Fruit fly (Drosophila melanogaster) whole organism, adult: ENCODE data around the gene CHMP2B.

Source experiments
- CG11617 ChIP-seq: fragments of 200-800 bp; sonication (Bioruptor generic); optimal IDR thresholded peaks from 2 replicates; lab custom pipeline; 2017; ENCODE audit warnings: mild to moderate bottlenecking, missing biosample characterization, missing genetic modification reagents, missing genetic modification characterization
- CG12768 ChIP-seq: fragments of 200-800 bp; sonication (Bioruptor generic); optimal IDR thresholded peaks from 2 replicates; lab custom pipeline; 2017; ENCODE audit warnings: missing biosample characterization, missing genetic modification characterization, mild to moderate bottlenecking, moderate library complexity, missing genetic modification reagents
- CG14711 ChIP-seq: fragments of 200-800 bp; sonication (Bioruptor generic); optimal IDR thresholded peaks from 2 replicates; lab custom pipeline; 2018; ENCODE audit warnings: missing biosample characterization, mild to moderate bottlenecking, missing genetic modification characterization, moderate library complexity
- CG1620 ChIP-seq: fragments of 200-800 bp; sonication (Bioruptor generic); optimal IDR thresholded peaks from 2 replicates; lab custom pipeline; 2016; ENCODE audit warnings: missing biosample characterization, missing genetic modification characterization
- CG33017 ChIP-seq: fragments of 200-800 bp; sonication (Bioruptor generic); optimal IDR thresholded peaks from 2 replicates; lab custom pipeline; 2018; ENCODE audit warnings: missing biosample characterization, mild to moderate bottlenecking, missing genetic modification characterization, moderate library complexity
- CG5204 ChIP-seq: fragments of 200-800 bp; sonication (Bioruptor generic); optimal IDR thresholded peaks from 2 replicates; lab custom pipeline; 2016; ENCODE audit warnings: missing biosample characterization, missing genetic modification characterization
- CG7045 ChIP-seq: fragments of 200-800 bp; sonication (Bioruptor generic); optimal IDR thresholded peaks from 2 replicates; lab custom pipeline; 2017; ENCODE audit warnings: missing biosample characterization, mild to moderate bottlenecking, missing genetic modification characterization
- CG7101 ChIP-seq: fragments of 200-800 bp; sonication (Bioruptor generic); optimal IDR thresholded peaks from 2 replicates; lab custom pipeline; 2018; ENCODE audit warnings: missing biosample characterization, mild to moderate bottlenecking, missing genetic modification characterization, moderate library complexity
- Clk ChIP-seq: fragments of 200-800 bp; sonication (Bioruptor generic); optimal IDR thresholded peaks from 2 replicates; lab custom pipeline; 2017; ENCODE audit warnings: missing biosample characterization, missing genetic modification characterization
- Crg-1 ChIP-seq: fragments of 200-800 bp; sonication (Bioruptor generic); optimal IDR thresholded peaks from 2 replicates; lab custom pipeline; 2016; ENCODE audit warnings: missing biosample characterization, missing genetic modification characterization
- Hr96 ChIP-seq: fragments of 200-800 bp; sonication (Bioruptor generic); optimal IDR thresholded peaks from 2 replicates; lab custom pipeline; 2016; ENCODE audit warnings: missing biosample characterization, missing genetic modification characterization
- Mnt ChIP-seq: fragments of 200-800 bp; sonication (Bioruptor generic); optimal IDR thresholded peaks from 2 replicates; lab custom pipeline; 2016; ENCODE audit warnings: missing biosample characterization, mild to moderate bottlenecking, missing genetic modification characterization
- bab1 ChIP-seq: fragments of 200-800 bp; sonication (Bioruptor generic); optimal IDR thresholded peaks from 3 replicates; lab custom pipeline; 2019; ENCODE audit warnings: missing biosample characterization, mild to moderate bottlenecking, missing genetic modification characterization, moderate library complexity
- cic ChIP-seq: fragments of 200-800 bp; sonication (Bioruptor generic); optimal IDR thresholded peaks from 2 replicates; lab custom pipeline; 2017; ENCODE audit warnings: missing biosample characterization, mild to moderate bottlenecking, missing genetic modification characterization, moderate library complexity
- cnc ChIP-seq, 2 experiments: fragments of >200 bp; optimal IDR thresholded peaks; 2 replicates each; lab custom pipeline; 2017
- kay ChIP-seq: fragments of 200-800 bp; sonication (Bioruptor generic); peaks from one replicate; lab custom pipeline; 2016; ENCODE audit warnings: missing biosample characterization, missing genetic modification characterization, borderline replicate concordance
- ovo ChIP-seq: fragments of 200-800 bp; sonication (Bioruptor generic); optimal IDR thresholded peaks from 2 replicates; lab custom pipeline; 2016; ENCODE audit warnings: missing biosample characterization, missing genetic modification characterization
- pad ChIP-seq: fragments of 200-800 bp; sonication (Bioruptor generic); optimal IDR thresholded peaks from 3 replicates; lab custom pipeline; 2017; ENCODE audit warnings: missing biosample characterization, missing genetic modification characterization, mild to moderate bottlenecking, moderate library complexity, missing genetic modification reagents
- tj ChIP-seq: fragments of 200-800 bp; sonication (Bioruptor generic); optimal IDR thresholded peaks from 3 replicates; lab custom pipeline; 2017; ENCODE audit warnings: missing biosample characterization, mild to moderate bottlenecking, missing genetic modification characterization, moderate library complexity
- toe ChIP-seq: fragments of 200-800 bp; sonication (Bioruptor generic); optimal IDR thresholded peaks from 2 replicates; lab custom pipeline; 2016; ENCODE audit warnings: missing biosample characterization, missing genetic modification characterization

CHMP2B gene

dm6 chr3L:5141380-5142101, 2.1 kb downstream of the CHMP2B start, which contains the start of the genes Dhrs4 and Gdap1:
Dhrs4 (minus strand) TSS chr3L:5141646.
Gdap1 (plus strand) TSS chr3L:5141953.
- TF ChIP-seq Hr96 (GFP tag; lab: Kevin White, UChicago): no peak
- TF ChIP-seq CG12768 (GFP tag; lab: Kevin White, UChicago): peak; percentile 39
- TF ChIP-seq tj (GFP tag; lab: Kevin White, UChicago): peak; percentile 10

dm6 chr3L:5145814-5146244, 6.4 kb downstream of the CHMP2B start, which contains the start of the genes Fitm and AlaRS-m:
Fitm (minus strand) TSS chr3L:5146063.
AlaRS-m (plus strand) TSS chr3L:5146098.
- TF ChIP-seq Crg-1 (GFP tag; lab: Kevin White, UChicago) (no peak), CG7101 (tag; lab: Kevin White, UChicago) (no peak), CG5204 (no peak), Hr96 (GFP tag; lab: Kevin White, UChicago) (no peak), CG7045 (GFP tag; lab: Kevin White, UChicago) (no peak), tj (GFP tag; lab: Kevin White, UChicago) (peak; percentile 24), ovo (no peak), toe (GFP tag; lab: Kevin White, UChicago) (no peak), Clk (GFP tag; lab: Kevin White, UChicago) (no peak), Mnt (peak; percentile 31), CG14711 (tag; lab: Kevin White, UChicago) (peak; percentile 14), pad (GFP tag; lab: Kevin White, UChicago) (no peak), CG11617 (GFP tag; lab: Kevin White, UChicago) (peak; percentile 22), cic (GFP tag; lab: Kevin White, UChicago) (peak; percentile 9), cnc (optimal IDR thresholded peaks at IDR 0.05; lab: Kevin White, UChicago) (no peak), kay (no peak), bab1 (GFP tag; lab: Kevin White, UChicago) (peak; percentile 21), CG1620 (GFP tag; lab: Kevin White, UChicago) (no peak), CG12768 (GFP tag; lab: Kevin White, UChicago) (no peak), CG33017 (no peak)

dm6 chr3L:5152354-5152806, 13.0 kb downstream of the CHMP2B start, which contains the start of the genes Gen and Srp54k:
Gen (minus strand) TSS chr3L:5152376.
Srp54k (plus strand) TSS chr3L:5152678.
- TF ChIP-seq pad (GFP tag; lab: Kevin White, UChicago) (peak; percentile 6), CG7045 (GFP tag; lab: Kevin White, UChicago) (no peak), CG12768 (GFP tag; lab: Kevin White, UChicago) (no peak), CG5204 (no peak), toe (GFP tag; lab: Kevin White, UChicago) (no peak), ovo (no peak), CG7101 (tag; lab: Kevin White, UChicago) (peak; percentile 39), Hr96 (GFP tag; lab: Kevin White, UChicago) (no peak), Crg-1 (GFP tag; lab: Kevin White, UChicago) (peak; percentile 48), cnc (optimal IDR thresholded peaks at IDR 0.05; lab: Kevin White, UChicago) (no peak), CG33017 (peak; percentile 16), Mnt (peak; percentile 28), Clk (GFP tag; lab: Kevin White, UChicago) (no peak), tj (GFP tag; lab: Kevin White, UChicago) (peak; percentile 81), bab1 (GFP tag; lab: Kevin White, UChicago) (peak; percentile 46), CG11617 (GFP tag; lab: Kevin White, UChicago) (peak; percentile 38), cic (GFP tag; lab: Kevin White, UChicago) (peak; percentile 44), CG14711 (tag; lab: Kevin White, UChicago) (peak; percentile 11), CG1620 (GFP tag; lab: Kevin White, UChicago) (peak; percentile 19), kay (no peak)

dm6 chr3L:5154917-5155613, 15.6 kb downstream of the CHMP2B start:
- TF ChIP-seq CG7045 (GFP tag; lab: Kevin White, UChicago) (no peak), CG14711 (tag; lab: Kevin White, UChicago) (no peak), CG33017 (no peak)

dm6 chr3L:5172470-5172869, 33.1 kb downstream of the CHMP2B start:
- TF ChIP-seq pad (GFP tag; lab: Kevin White, UChicago) (no peak), tj (GFP tag; lab: Kevin White, UChicago) (peak; percentile 63)

- TF ChIP-seq CG1620 (GFP tag; lab: Kevin White, UChicago): no peak
- no peak for TF ChIP-seq Crg-1 (GFP tag; lab: Kevin White, UChicago)
- TF ChIP-seq cic (GFP tag; lab: Kevin White, UChicago): no peak
- no peak for TF ChIP-seq ovo
- no peak for TF ChIP-seq CG33017
- peak; percentile 3 for TF ChIP-seq kay
These were observed 36.7 kb downstream of the CHMP2B start for dm6 chr3L:5176071-5176470.
